Fruit fly (Drosophila melanogaster) S2 (cell line): Measurements from ENCODE around the gene uncNacbeta.

Experiments used
- CG8478 ChIP-seq: fragments of >200 bp; optimal IDR thresholded peaks from 2 replicates; lab custom pipeline; 2018
- CTCF ChIP-seq, 2 experiments: fragments of >200 bp; optimal IDR thresholded peaks; 2 replicates each; lab custom pipeline; 2018

uncNacbeta gene

dm6 chr2L:533734-534133 lies 29.9 kb downstream of the uncNacbeta start:
- TF ChIP-seq CTCF (optimal IDR thresholded peaks at IDR 0.05; lab: Kevin White, UChicago) (no peak), CG8478 (lab: Kevin White, UChicago) (no peak)

dm6 chr2L:530245-530644 lies 33.4 kb downstream of the uncNacbeta start:
- TF ChIP-seq CG8478 (lab: Kevin White, UChicago) (no peak), CTCF (optimal IDR thresholded peaks at IDR 0.05; lab: Kevin White, UChicago) (no peak)

dm6 chr2L:527689-528088 lies 35.9 kb downstream of the uncNacbeta start:
- TF ChIP-seq CG8478 (lab: Kevin White, UChicago), result no peak
- TF ChIP-seq CTCF (optimal IDR thresholded peaks at IDR 0.05; lab: Kevin White, UChicago), result no peak

- TF ChIP-seq CG8478 (lab: Kevin White, UChicago) (no peak), CTCF (optimal IDR thresholded peaks at IDR 0.05; lab: Kevin White, UChicago) (no peak)
Measured at dm6 chr2L:526924-527307, 36.7 kb downstream of the uncNacbeta start.

dm6 chr2L:526192-526923 lies 37.3 kb downstream of the uncNacbeta start:
- no peak for TF ChIP-seq CG8478 (lab: Kevin White, UChicago)
- no peak for TF ChIP-seq CTCF (optimal IDR thresholded peaks at IDR 0.05; lab: Kevin White, UChicago)

dm6 chr2L:525547-526180 lies 38.0 kb downstream of the uncNacbeta start:
- no peak for TF ChIP-seq CG8478 (lab: Kevin White, UChicago)
- no peak for TF ChIP-seq CTCF (optimal IDR thresholded peaks at IDR 0.05; lab: Kevin White, UChicago)

- TF ChIP-seq CG8478 (lab: Kevin White, UChicago), result no peak
- no peak for TF ChIP-seq CTCF (optimal IDR thresholded peaks at IDR 0.05; lab: Kevin White, UChicago)
Measured at dm6 chr2L:524515-524920, 39.1 kb downstream of the uncNacbeta start.

dm6 chr2L:523165-523835 lies 40.3 kb downstream of the uncNacbeta start:
- no peak for TF ChIP-seq CG8478 (lab: Kevin White, UChicago)
- TF ChIP-seq CTCF (optimal IDR thresholded peaks at IDR 0.05; lab: Kevin White, UChicago), result no peak

dm6 chr2L:522752-523151 lies 40.9 kb downstream of the uncNacbeta start:
- TF ChIP-seq CG8478 (lab: Kevin White, UChicago), result no peak
- no peak for TF ChIP-seq CTCF (optimal IDR thresholded peaks at IDR 0.05; lab: Kevin White, UChicago)

- TF ChIP-seq CTCF (optimal IDR thresholded peaks at IDR 0.05; lab: Kevin White, UChicago) (no peak), CG8478 (lab: Kevin White, UChicago) (no peak)
Measured at dm6 chr2L:521940-522632, 41.5 kb downstream of the uncNacbeta start.

dm6 chr2L:521001-521827 lies 42.4 kb downstream of the uncNacbeta start:
- TF ChIP-seq CTCF (optimal IDR thresholded peaks at IDR 0.05; lab: Kevin White, UChicago) (no peak), CG8478 (lab: Kevin White, UChicago) (no peak)

dm6 chr2L:520331-521000 lies 43.2 kb downstream of the uncNacbeta start:
- TF ChIP-seq CTCF (optimal IDR thresholded peaks at IDR 0.05; lab: Kevin White, UChicago), result no peak
- TF ChIP-seq CG8478 (lab: Kevin White, UChicago), result no peak
